Fruit fly (Drosophila melanogaster) whole organism: ENCODE measurements around the gene Mgat4b.

Source experiments
- CG8478 ChIP-seq: fragments of >200 bp; optimal IDR thresholded peaks from 2 replicates; lab custom pipeline; 2018; ENCODE audit warnings: inconsistent platforms
- Dll ChIP-seq: fragments of >200 bp; optimal IDR thresholded peaks from 2 replicates; lab custom pipeline; 2017
- EcR ChIP-seq, 2 experiments: fragments of >200 bp; optimal IDR thresholded peaks; 2 replicates each; lab custom pipeline; 2017; ENCODE audit warnings: missing biosample characterization in 2 of 2, missing genetic modification characterization in 2 of 2, missing genetic modification reagents in 2 of 2
- pan ChIP-seq: fragments of >200 bp; optimal IDR thresholded peaks from 2 replicates; lab custom pipeline; 2017
- psq ChIP-seq: fragments of >200 bp; optimal IDR thresholded peaks from 2 replicates; lab custom pipeline; 2017
- usp ChIP-seq: fragments of >200 bp; optimal IDR thresholded peaks from 2 replicates; lab custom pipeline; 2017; ENCODE audit warnings: missing biosample characterization, missing genetic modification characterization, mixed read lengths

Mgat4b gene

dm6 chr3L:14769183-14769582 is at the start of gene Mgat4b:
Gene Mgat4b, minus strand, starts transcription at chr3L:14769283.
- no peak for TF ChIP-seq pan
- TF ChIP-seq EcR (GFP tag; optimal IDR thresholded peaks at IDR 0.05; lab: Kevin White, UChicago) = no peak
- no peak for TF ChIP-seq psq
- TF ChIP-seq CG8478 (lab: Kevin White, UChicago) = no peak
- TF ChIP-seq Dll (lab: Kevin White, UChicago) = no peak
- TF ChIP-seq usp (GFP tag; lab: Kevin White, UChicago) = no peak

- no peak for TF ChIP-seq psq
- TF ChIP-seq EcR (GFP tag; optimal IDR thresholded peaks at IDR 0.05; lab: Kevin White, UChicago) = no peak
- no peak for TF ChIP-seq usp (GFP tag; lab: Kevin White, UChicago)
- TF ChIP-seq pan = no peak
- no peak for TF ChIP-seq Dll (lab: Kevin White, UChicago)
- TF ChIP-seq CG8478 (lab: Kevin White, UChicago) = no peak
Observed at dm6 chr3L:14816666-14817065, 47.6 kb upstream of the Mgat4b start.

- TF ChIP-seq pan (no peak), usp (GFP tag; lab: Kevin White, UChicago) (no peak)
Observed at dm6 chr3L:14804724-14805221, 35.7 kb upstream of the Mgat4b start, which contains the start of gene CG17839. Gene CG17839, plus strand, starts transcription at chr3L:14805136.

dm6 chr3L:14803236-14803635 is 34.2 kb upstream of the Mgat4b start, which contains the start of gene gnu:
Gene gnu, minus strand, starts transcription at chr3L:14803360.
- TF ChIP-seq psq (no peak), pan (no peak), CG8478 (lab: Kevin White, UChicago) (no peak), EcR (GFP tag; optimal IDR thresholded peaks at IDR 0.05; lab: Kevin White, UChicago) (no peak), Dll (lab: Kevin White, UChicago) (no peak), usp (GFP tag; lab: Kevin White, UChicago) (no peak)

dm6 chr3L:14801854-14802616 is 33.0 kb upstream of the Mgat4b start, which contains the start of gene NHP2:
Gene NHP2, minus strand, starts transcription at chr3L:14802168.
- no peak for TF ChIP-seq Dll (lab: Kevin White, UChicago)
- no peak for TF ChIP-seq CG8478 (lab: Kevin White, UChicago)
- TF ChIP-seq usp (GFP tag; lab: Kevin White, UChicago) = no peak
- TF ChIP-seq psq = no peak
- TF ChIP-seq pan = no peak
- no peak for TF ChIP-seq EcR (GFP tag; optimal IDR thresholded peaks at IDR 0.05; lab: Kevin White, UChicago)

- TF ChIP-seq usp (GFP tag; lab: Kevin White, UChicago) = no peak
- no peak for TF ChIP-seq psq
- no peak for TF ChIP-seq pan
- TF ChIP-seq CG8478 (lab: Kevin White, UChicago) = no peak
- no peak for TF ChIP-seq EcR (GFP tag; optimal IDR thresholded peaks at IDR 0.05; lab: Kevin White, UChicago)
- TF ChIP-seq Dll (lab: Kevin White, UChicago) = no peak
Observed at dm6 chr3L:14790849-14791646, 22.0 kb upstream of the Mgat4b start.

dm6 chr3L:14790127-14790589 is 21.1 kb upstream of the Mgat4b start:
- no peak for TF ChIP-seq usp (GFP tag; lab: Kevin White, UChicago)
- no peak for TF ChIP-seq EcR (GFP tag; optimal IDR thresholded peaks at IDR 0.05; lab: Kevin White, UChicago)
- TF ChIP-seq CG8478 (lab: Kevin White, UChicago) = no peak
- TF ChIP-seq psq = no peak
- TF ChIP-seq Dll (lab: Kevin White, UChicago) = no peak
- no peak for TF ChIP-seq pan

- TF ChIP-seq pan = no peak
- TF ChIP-seq Dll (lab: Kevin White, UChicago) = no peak
- no peak for TF ChIP-seq CG8478 (lab: Kevin White, UChicago)
- TF ChIP-seq usp (GFP tag; lab: Kevin White, UChicago) = no peak
- no peak for TF ChIP-seq EcR (GFP tag; optimal IDR thresholded peaks at IDR 0.05; lab: Kevin White, UChicago)
- no peak for TF ChIP-seq psq
Observed at dm6 chr3L:14789676-14790075, 20.6 kb upstream of the Mgat4b start, which contains the start of gene Helz. Gene Helz, plus strand, starts transcription at chr3L:14789935.

- TF ChIP-seq pan (no peak), usp (GFP tag; lab: Kevin White, UChicago) (no peak), EcR (GFP tag; optimal IDR thresholded peaks at IDR 0.05; lab: Kevin White, UChicago) (no peak), psq (no peak), Dll (lab: Kevin White, UChicago) (no peak), CG8478 (lab: Kevin White, UChicago) (no peak)
Observed at dm6 chr3L:14786230-14786850, 17.3 kb upstream of the Mgat4b start, which contains the start of the genes bmm and Tdrd3. Gene bmm, minus strand, starts transcription at chr3L:14786412. Gene Tdrd3, plus strand, starts transcription at chr3L:14786791.

dm6 chr3L:14785492-14785916 is 16.4 kb upstream of the Mgat4b start:
- TF ChIP-seq EcR (GFP tag; optimal IDR thresholded peaks at IDR 0.05; lab: Kevin White, UChicago) = peak in 1 of 2 experiments; percentile 88
- no peak for TF ChIP-seq Dll (lab: Kevin White, UChicago)
- TF ChIP-seq CG8478 (lab: Kevin White, UChicago) = no peak
- TF ChIP-seq pan = no peak
- TF ChIP-seq usp (GFP tag; lab: Kevin White, UChicago) = no peak
- no peak for TF ChIP-seq psq

- TF ChIP-seq pan (no peak), EcR (GFP tag; optimal IDR thresholded peaks at IDR 0.05; lab: Kevin White, UChicago) (no peak), Dll (lab: Kevin White, UChicago) (no peak), psq (no peak), CG8478 (lab: Kevin White, UChicago) (no peak), usp (GFP tag; lab: Kevin White, UChicago) (no peak)
Observed at dm6 chr3L:14784949-14785408, 15.9 kb upstream of the Mgat4b start.
